Worm (Caenorhabditis elegans): ENCODE data around the gene Y60C6A.3.

Gene Y60C6A.3

ce11 chrV:4826710-4827380 lies 41.2 kb downstream of the Y60C6A.3 start, which contains the start of the genes hsp-6 and C37H5.5 (continued):
- peak; percentile 10 for TF ChIP-seq nhr-232 (tag; optimal IDR thresholded peaks at IDR 0.05)
- TF ChIP-seq ceh-31 (tag; optimal IDR thresholded peaks at IDR 0.05), result peak; percentile 67
- no peak for TF ChIP-seq pag-3 (tag; optimal IDR thresholded peaks at IDR 0.05; ENCODE audit: borderline replicate concordance)
- peak; percentile 59 for TF ChIP-seq tbx-2 (tag; optimal IDR thresholded peaks at IDR 0.05)
- TF ChIP-seq ceh-9 (tag; optimal IDR thresholded peaks at IDR 0.05), result no peak
- TF ChIP-seq gmeb-2 (tag; optimal IDR thresholded peaks at IDR 0.05), result no peak
- TF ChIP-seq nhr-11 (tag; optimal IDR thresholded peaks at IDR 0.05), result no peak
- no peak for TF ChIP-seq fkh-6 (tag; optimal IDR thresholded peaks at IDR 0.05)
- no peak for TF ChIP-seq ama-1 (optimal IDR thresholded peaks at IDR 0.05)
- TF ChIP-seq hlh-30 (tag; optimal IDR thresholded peaks at IDR 0.05; ENCODE audit: insufficient read depth), result peak; percentile 87
- no peak for TF ChIP-seq unc-86 (tag; optimal IDR thresholded peaks at IDR 0.05)
- TF ChIP-seq ceh-14 (tag; optimal IDR thresholded peaks at IDR 0.05), result peak; percentile 10
- TF ChIP-seq mec-3 (tag; optimal IDR thresholded peaks at IDR 0.05; ENCODE audit: borderline replicate concordance), result no peak

DNA sequence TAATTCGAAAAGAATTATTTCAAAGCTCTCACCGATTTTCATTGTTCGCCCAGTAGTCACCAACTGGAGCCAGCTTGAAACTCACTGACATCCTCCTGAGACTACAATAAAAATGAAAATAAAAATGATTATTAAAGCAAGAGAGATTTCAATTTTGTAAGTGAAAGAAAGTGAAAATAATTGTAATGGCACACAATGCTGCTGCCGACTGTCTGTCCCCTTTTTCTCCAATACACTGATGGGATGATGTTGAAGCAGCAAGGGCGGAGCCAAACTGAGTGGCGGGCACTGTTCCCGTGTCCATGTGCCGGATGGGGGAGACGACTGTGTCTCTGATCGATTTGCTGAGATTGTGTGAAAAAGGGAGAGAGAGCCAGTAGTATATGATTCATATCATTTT lies 48.7 kb downstream of the Y60C6A.3 start, which contains the start of gene C37H5.14:
TSS of gene C37H5.14 (minus strand) at position 101 of the 400 bp plus-strand sequence.
- TF ChIP-seq fax-1 (tag; optimal IDR thresholded peaks at IDR 0.05) (no peak), ceh-6 (GFP tag; optimal IDR thresholded peaks at IDR 0.05) (no peak), sox-4 (tag; optimal IDR thresholded peaks at IDR 0.05) (no peak), ceh-31 (tag; optimal IDR thresholded peaks at IDR 0.05) (no peak), ztf-16 (tag; optimal IDR thresholded peaks at IDR 0.05) (no peak), ref-2 (tag; optimal IDR thresholded peaks at IDR 0.05) (no peak), odd-2 (tag; optimal IDR thresholded peaks at IDR 0.05) (no peak), ahr-1 (tag; optimal IDR thresholded peaks at IDR 0.05) (no peak), npax-4 (tag; optimal IDR thresholded peaks at IDR 0.05) (no peak), ceh-22 (tag; optimal IDR thresholded peaks at IDR 0.05) (no peak), madf-2 (tag; optimal IDR thresholded peaks at IDR 0.05) (no peak), pha-4 (tag; optimal IDR thresholded peaks at IDR 0.05) (no peak), gmeb-2 (tag; optimal IDR thresholded peaks at IDR 0.05) (no peak), hlh-6 (tag; optimal IDR thresholded peaks at IDR 0.05) (no peak), hlh-13 (GFP tag; optimal IDR thresholded peaks at IDR 0.05) (no peak), dmd-4 (tag; optimal IDR thresholded peaks at IDR 0.05; ENCODE audit: borderline replicate concordance) (no peak), sox-2 (GFP tag; IDR thresholded peaks at IDR 0.05) (no peak)
